Worm (Caenorhabditis elegans): Measurements from ENCODE around the gene C01G10.14.
"Not testable (repeated sequence)": the region's sequence is repeated elsewhere in the genome, so short reads cannot be mapped to it uniquely, and the experiment has no call there.

Gene C01G10.14

DNA sequence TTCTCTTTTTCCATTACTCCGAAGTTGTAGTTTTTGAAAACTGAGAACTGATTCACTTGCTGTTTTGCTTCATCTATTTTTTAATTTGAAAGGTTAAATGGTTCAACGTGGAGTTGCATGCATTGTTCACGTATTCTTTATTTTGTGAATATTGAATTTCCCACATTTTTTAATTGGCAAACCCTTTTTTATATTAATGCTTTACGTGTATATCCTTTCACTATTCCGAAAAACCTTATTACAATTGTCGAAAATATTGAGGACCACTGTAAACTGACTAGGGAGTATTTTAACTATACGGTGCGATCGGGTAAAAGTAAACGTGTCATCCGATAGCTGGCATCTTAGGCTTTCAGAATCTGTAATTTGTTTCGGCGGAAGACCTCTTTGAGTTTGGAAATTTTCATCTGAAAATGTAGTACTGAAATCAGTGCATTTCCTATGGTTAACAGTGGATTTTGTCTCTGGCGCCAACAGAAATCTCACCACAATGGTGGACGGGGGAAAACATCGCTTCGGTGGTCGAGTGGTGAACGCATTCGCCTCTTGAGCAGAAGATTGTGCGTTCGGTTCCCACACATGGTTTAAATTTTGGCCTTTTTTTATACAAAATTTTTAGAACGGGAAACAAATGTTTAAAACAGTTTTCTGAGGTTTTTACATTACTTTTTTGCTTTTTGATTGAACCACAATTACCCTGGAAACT lies at the start of gene C01G10.14:
Gene C01G10.14, minus strand, starts transcription at position 51 of the 706 bp plus-strand sequence.
- TF ChIP-seq ceh-36 (tag; optimal IDR thresholded peaks at IDR 0.05); tra-4 (tag; optimal IDR thresholded peaks at IDR 0.05); tbx-11 (GFP tag; IDR thresholded peaks at IDR 0.05): not testable (repeated sequence)

ce11 chrV:15153277-15153676 lies 47.5 kb upstream of the C01G10.14 start, which contains the start of gene srh-55:
Gene srh-55 (plus strand): TSS chrV:15153577.
- TF ChIP-seq pes-1 (GFP tag; IDR thresholded peaks at IDR 0.05) (no peak), scrt-1 (GFP tag; IDR thresholded peaks at IDR 0.05) (no peak), ceh-13 (GFP tag; optimal IDR thresholded peaks at IDR 0.05) (no peak), tra-4 (tag; optimal IDR thresholded peaks at IDR 0.05) (no peak), tbx-37 (GFP tag; conservative IDR thresholded peaks at IDR 0.05) (no peak), hmbx-1 (tag; optimal IDR thresholded peaks at IDR 0.05) (no peak), ceh-36 (tag; optimal IDR thresholded peaks at IDR 0.05) (no peak), aly-1 (tag; optimal IDR thresholded peaks at IDR 0.05) (no peak), ama-1 (optimal IDR thresholded peaks at IDR 0.05) (no peak), F13C5.2 (tag; optimal IDR thresholded peaks at IDR 0.05) (no peak), ets-7 (tag; optimal IDR thresholded peaks at IDR 0.05) (no peak), B0310.2 (tag; optimal IDR thresholded peaks at IDR 0.05) (no peak), tbx-11 (GFP tag; IDR thresholded peaks at IDR 0.05) (no peak), hmg-4 (GFP tag; optimal IDR thresholded peaks at IDR 0.05) (no peak), flt-1 (GFP tag; IDR thresholded peaks at IDR 0.05) (no peak), sea-1 (GFP tag; conservative IDR thresholded peaks at IDR 0.05) (no peak), hnd-1 (tag; optimal IDR thresholded peaks at IDR 0.05) (no peak)

ce11 chrV:15152010-15152409 lies 46.3 kb upstream of the C01G10.14 start:
- TF ChIP-seq hmg-4 (GFP tag; optimal IDR thresholded peaks at IDR 0.05) (no peak), ceh-13 (GFP tag; optimal IDR thresholded peaks at IDR 0.05) (no peak), hnd-1 (tag; optimal IDR thresholded peaks at IDR 0.05) (no peak)

- TF ChIP-seq flt-1 (GFP tag; IDR thresholded peaks at IDR 0.05) (no peak), ets-7 (tag; optimal IDR thresholded peaks at IDR 0.05) (no peak), ceh-13 (GFP tag; optimal IDR thresholded peaks at IDR 0.05) (no peak), tra-4 (tag; optimal IDR thresholded peaks at IDR 0.05) (no peak), B0310.2 (tag; optimal IDR thresholded peaks at IDR 0.05) (no peak), hmg-4 (GFP tag; optimal IDR thresholded peaks at IDR 0.05) (no peak), hnd-1 (tag; optimal IDR thresholded peaks at IDR 0.05) (no peak), sea-1 (GFP tag; conservative IDR thresholded peaks at IDR 0.05) (no peak)
Measured at ce11 chrV:15150661-15151060, 44.9 kb upstream of the C01G10.14 start, which contains the start of gene T09F5.2. Gene T09F5.2 (plus strand): TSS chrV:15150961.

ce11 chrV:15150176-15150575 lies 44.4 kb upstream of the C01G10.14 start:
- no peak for TF ChIP-seq pes-1 (GFP tag; IDR thresholded peaks at IDR 0.05)
- TF ChIP-seq tbx-37 (GFP tag; conservative IDR thresholded peaks at IDR 0.05): no peak
- no peak for TF ChIP-seq scrt-1 (GFP tag; IDR thresholded peaks at IDR 0.05)
- no peak for TF ChIP-seq flt-1 (GFP tag; IDR thresholded peaks at IDR 0.05)
- TF ChIP-seq ama-1 (optimal IDR thresholded peaks at IDR 0.05): no peak
- TF ChIP-seq ceh-36 (tag; optimal IDR thresholded peaks at IDR 0.05): no peak
- no peak for TF ChIP-seq tbx-11 (GFP tag; IDR thresholded peaks at IDR 0.05)
- no peak for TF ChIP-seq sea-1 (GFP tag; conservative IDR thresholded peaks at IDR 0.05)
- TF ChIP-seq tra-4 (tag; optimal IDR thresholded peaks at IDR 0.05): no peak
- TF ChIP-seq B0310.2 (tag; optimal IDR thresholded peaks at IDR 0.05): no peak
- TF ChIP-seq ets-7 (tag; optimal IDR thresholded peaks at IDR 0.05): no peak
- no peak for TF ChIP-seq F13C5.2 (tag; optimal IDR thresholded peaks at IDR 0.05)
- TF ChIP-seq hmg-4 (GFP tag; optimal IDR thresholded peaks at IDR 0.05): no peak
- TF ChIP-seq aly-1 (tag; optimal IDR thresholded peaks at IDR 0.05): no peak

ce11 chrV:15148800-15149199 lies 43.1 kb upstream of the C01G10.14 start, which contains the start of gene T09F5.1:
Gene T09F5.1 (plus strand): TSS chrV:15149100.
- TF ChIP-seq ceh-13 (GFP tag; optimal IDR thresholded peaks at IDR 0.05) (no peak), ama-1 (optimal IDR thresholded peaks at IDR 0.05) (no peak), hnd-1 (tag; optimal IDR thresholded peaks at IDR 0.05) (no peak), tbx-11 (GFP tag; IDR thresholded peaks at IDR 0.05) (no peak), hmbx-1 (tag; optimal IDR thresholded peaks at IDR 0.05) (no peak), scrt-1 (GFP tag; IDR thresholded peaks at IDR 0.05) (no peak), B0310.2 (tag; optimal IDR thresholded peaks at IDR 0.05) (no peak)

- TF ChIP-seq tbx-37 (GFP tag; conservative IDR thresholded peaks at IDR 0.05): no peak
- TF ChIP-seq scrt-1 (GFP tag; IDR thresholded peaks at IDR 0.05): no peak
- TF ChIP-seq B0310.2 (tag; optimal IDR thresholded peaks at IDR 0.05): no peak
- no peak for TF ChIP-seq hmbx-1 (tag; optimal IDR thresholded peaks at IDR 0.05)
- no peak for TF ChIP-seq ceh-13 (GFP tag; optimal IDR thresholded peaks at IDR 0.05)
- no peak for TF ChIP-seq hnd-1 (tag; optimal IDR thresholded peaks at IDR 0.05)
- TF ChIP-seq sea-1 (GFP tag; conservative IDR thresholded peaks at IDR 0.05): no peak
- no peak for TF ChIP-seq ets-7 (tag; optimal IDR thresholded peaks at IDR 0.05)
- TF ChIP-seq pes-1 (GFP tag; IDR thresholded peaks at IDR 0.05): no peak
- TF ChIP-seq hmg-4 (GFP tag; optimal IDR thresholded peaks at IDR 0.05): no peak
- TF ChIP-seq ama-1 (optimal IDR thresholded peaks at IDR 0.05): no peak
Measured at ce11 chrV:15147776-15148175, 42.0 kb upstream of the C01G10.14 start, which contains the start of gene T09F5.20. Gene T09F5.20 (minus strand): TSS chrV:15147876.

ce11 chrV:15143798-15144197 lies 38.1 kb upstream of the C01G10.14 start, which contains the start of gene K08F9.4:
Gene K08F9.4 (plus strand): TSS chrV:15144019.
- TF ChIP-seq scrt-1 (GFP tag; IDR thresholded peaks at IDR 0.05): no peak
- TF ChIP-seq tbx-11 (GFP tag; IDR thresholded peaks at IDR 0.05): no peak
- TF ChIP-seq flt-1 (GFP tag; IDR thresholded peaks at IDR 0.05): no peak
- TF ChIP-seq pes-1 (GFP tag; IDR thresholded peaks at IDR 0.05): no peak
- no peak for TF ChIP-seq hnd-1 (tag; optimal IDR thresholded peaks at IDR 0.05)
- no peak for TF ChIP-seq hmg-4 (GFP tag; optimal IDR thresholded peaks at IDR 0.05)
- TF ChIP-seq F13C5.2 (tag; optimal IDR thresholded peaks at IDR 0.05): no peak
- no peak for TF ChIP-seq ama-1 (optimal IDR thresholded peaks at IDR 0.05)
- no peak for TF ChIP-seq sea-1 (GFP tag; conservative IDR thresholded peaks at IDR 0.05)
- no peak for TF ChIP-seq hmbx-1 (tag; optimal IDR thresholded peaks at IDR 0.05)
- TF ChIP-seq tbx-37 (GFP tag; conservative IDR thresholded peaks at IDR 0.05): no peak
